Fruit fly (Drosophila melanogaster) whole organism, embryonic: ENCODE results near the gene MED28.

Experiments used
- chinmo ChIP-seq: fragments of 200-800 bp; sonication (Bioruptor generic); IDR thresholded peaks from 4 replicates; pipeline ENCODE4 v1.3.6; 2022; ENCODE audit warnings: missing biosample characterization, missing genetic modification characterization; ENCODE audit not compliant: partially characterized antibody

Gene MED28

dm6 chr3R:25519465-25520071 is 42.8 kb downstream of the MED28 start (continued):
- no peak for TF ChIP-seq chinmo (GFP tag; lab: Robert Waterston, UW)
